Worm (Caenorhabditis elegans) whole organism, late embryonic: Measurements from ENCODE around the gene F41C3.7.

ENCODE experiments used
- ceh-14 ChIP-seq: sonication (generic microtip); optimal IDR thresholded peaks from 2 replicates; lab custom pipeline; 2016; ENCODE audit warnings: missing genotype, missing genetic modification characterization, missing compliant biosample characterization
- ceh-18 ChIP-seq: sonication (generic microtip); optimal IDR thresholded peaks from 2 replicates; lab custom pipeline; 2016; ENCODE audit warnings: missing genetic modification characterization, missing compliant biosample characterization
- ceh-34 ChIP-seq: sonication (generic microtip); optimal IDR thresholded peaks from 2 replicates; lab custom pipeline; 2016; ENCODE audit warnings: mild to moderate bottlenecking, missing genetic modification characterization, missing compliant biosample characterization
- ceh-9 ChIP-seq: sonication (generic microtip); optimal IDR thresholded peaks from 2 replicates; lab custom pipeline; 2016; ENCODE audit warnings: mild to moderate bottlenecking, missing genetic modification characterization, inconsistent platforms, missing compliant biosample characterization
- dmd-4 ChIP-seq: sonication (generic microtip); optimal IDR thresholded peaks from 2 replicates; lab custom pipeline; 2016; ENCODE audit warnings: borderline replicate concordance, missing genetic modification characterization, missing compliant biosample characterization
- elt-2 ChIP-seq: sonication (generic microtip); optimal IDR thresholded peaks from 2 replicates; lab custom pipeline; 2016; ENCODE audit warnings: missing genetic modification reagents, missing genetic modification characterization, missing compliant biosample characterization
- eyg-1 ChIP-seq: sonication (generic microtip); optimal IDR thresholded peaks from 2 replicates; lab custom pipeline; 2016; ENCODE audit warnings: missing genotype, missing genetic modification characterization, missing compliant biosample characterization
- fkh-6 ChIP-seq: sonication (generic microtip); optimal IDR thresholded peaks from 2 replicates; lab custom pipeline; 2016; ENCODE audit warnings: missing genetic modification characterization, missing compliant biosample characterization
- gmeb-2 ChIP-seq: sonication (generic microtip); optimal IDR thresholded peaks from 2 replicates; lab custom pipeline; 2016; ENCODE audit warnings: missing genetic modification characterization, inconsistent platforms, missing compliant biosample characterization
- unc-3 ChIP-seq, 2 experiments: fragments of 200-800 bp in 1 of 2; sonication (Bioruptor generic) in 1 of 2; sonication (generic microtip) in 1 of 2; conservative IDR thresholded peaks in 1 of 2; optimal IDR thresholded peaks in 1 of 2; 2 replicates each; pipeline versions ENCODE4 v1.3.6 to Lab custom; 2016 to 2022; ENCODE audit warnings: missing compliant biosample characterization in 2 of 2, missing genetic modification characterization in 2 of 2, missing genetic modification reagents in 1 of 2
- unc-86 ChIP-seq: sonication (generic microtip); optimal IDR thresholded peaks from 2 replicates; lab custom pipeline; 2016; ENCODE audit warnings: missing genetic modification characterization, missing compliant biosample characterization

ce11 chrII:4703011-4703410 is 26.8 kb upstream of the F41C3.7 start:
- TF ChIP-seq gmeb-2 (tag; lab: Kevin White, UChicago) = no peak
- TF ChIP-seq unc-86 (tag; lab: Kevin White, UChicago) = no peak
- TF ChIP-seq ceh-9 (tag; lab: Kevin White, UChicago) = no peak
- TF ChIP-seq ceh-18 (tag; lab: Kevin White, UChicago) = no peak
- no peak for TF ChIP-seq unc-3 (GFP tag; conservative IDR thresholded peaks at IDR 0.05; lab: Robert Waterston, UW)
- TF ChIP-seq unc-3 (tag; optimal IDR thresholded peaks at IDR 0.05; lab: Kevin White, UChicago) = no peak
- no peak for TF ChIP-seq eyg-1 (tag; lab: Kevin White, UChicago)
- TF ChIP-seq elt-2 (tag; lab: Kevin White, UChicago) = no peak
- no peak for TF ChIP-seq ceh-14 (tag; lab: Kevin White, UChicago)
- no peak for TF ChIP-seq dmd-4
- no peak for TF ChIP-seq ceh-34 (tag; lab: Kevin White, UChicago)
- no peak for TF ChIP-seq fkh-6
